Fruit fly (Drosophila melanogaster): ENCODE measurements around the gene ogre.

DNA sequence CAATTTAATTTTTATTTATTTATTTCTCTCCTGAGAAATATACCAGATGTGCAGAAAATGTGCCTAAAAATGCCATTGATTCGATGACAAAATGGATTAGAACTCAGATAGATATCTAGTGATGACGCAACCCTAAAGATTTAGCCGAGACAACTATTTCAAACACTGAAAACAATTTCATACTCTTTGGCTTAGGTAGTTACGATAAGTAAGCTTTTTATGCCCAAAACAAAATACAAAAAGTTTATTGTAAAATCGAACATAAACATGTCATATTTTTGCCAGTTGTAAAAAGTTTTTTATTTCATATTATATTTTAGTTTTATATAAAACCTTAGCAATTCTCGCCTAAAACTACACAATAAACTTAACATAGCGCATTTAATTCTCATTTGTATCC lies 17.8 kb downstream of the ogre start, which contains the start of gene CG3040:
- TF ChIP-seq pan (optimal IDR thresholded peaks at IDR 0.05) (no peak), psq (optimal IDR thresholded peaks at IDR 0.05) (no peak), EcR (GFP tag; optimal IDR thresholded peaks at IDR 0.05) (no peak), CG8478 (optimal IDR thresholded peaks at IDR 0.05) (no peak), usp (GFP tag; optimal IDR thresholded peaks at IDR 0.05) (no peak), Dll (optimal IDR thresholded peaks at IDR 0.05) (no peak)

Data from whole organism.